Worm (Caenorhabditis elegans) whole organism, early embryonic: ENCODE results near the gene ints-13.

ENCODE experiments used
- ama-1 ChIP-seq: fragments of 150-350 bp; optimal IDR thresholded peaks from 2 replicates; lab custom pipeline; 2014
- tbx-11 ChIP-seq: fragments of 200-800 bp; sonication (Bioruptor generic); IDR thresholded peaks from 2 replicates; pipeline ENCODE4 v1.3.6; 2022; ENCODE audit warnings: missing genetic modification characterization, missing compliant biosample characterization

- no peak for TF ChIP-seq ama-1
- no peak for TF ChIP-seq tbx-11
Measured at ce11 chrIV:207885-208284, 29.4 kb downstream of the ints-13 start, which contains the start of gene Y38C1AA.1.
